Fruit fly (Drosophila melanogaster) whole organism, adult: Measurements from ENCODE around the gene Cyp4g1.

Experiments used
- CG12768 ChIP-seq: fragments of 200-800 bp; sonication (Bioruptor generic); optimal IDR thresholded peaks from 2 replicates; lab custom pipeline; 2017; ENCODE audit warnings: missing biosample characterization, missing genetic modification characterization, mild to moderate bottlenecking, moderate library complexity, missing genetic modification reagents
- Crg-1 ChIP-seq: fragments of 200-800 bp; sonication (Bioruptor generic); optimal IDR thresholded peaks from 2 replicates; lab custom pipeline; 2016; ENCODE audit warnings: missing biosample characterization, missing genetic modification characterization
- kay ChIP-seq: fragments of 200-800 bp; sonication (Bioruptor generic); peaks from one replicate; lab custom pipeline; 2016; ENCODE audit warnings: missing biosample characterization, missing genetic modification characterization, borderline replicate concordance

DNA sequence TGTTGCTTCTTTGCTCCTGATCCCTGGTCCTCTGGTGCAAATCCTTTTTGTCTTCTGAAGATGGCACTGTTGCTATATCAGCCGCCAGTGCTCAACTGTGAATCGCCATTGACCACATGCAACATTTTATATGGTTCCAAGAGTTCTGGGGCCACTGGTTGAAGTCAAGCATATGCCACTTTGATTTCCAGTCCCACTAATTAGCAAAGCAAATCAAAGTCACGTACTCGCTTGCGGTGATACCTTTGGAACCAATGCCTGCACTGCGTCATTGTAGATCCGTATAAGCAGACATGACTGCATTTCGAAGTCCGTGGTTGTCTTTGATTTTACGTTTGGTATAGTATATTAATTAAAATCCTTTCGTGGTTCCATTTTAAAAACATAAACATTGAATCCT, at the start of gene Cyp4g1:
- no peak for TF ChIP-seq Crg-1
- TF ChIP-seq CG12768 (GFP tag; lab: Kevin White, UChicago): peak; percentile 36
- TF ChIP-seq kay (GFP tag; lab: Kevin White, UChicago): no peak
